Worm (Caenorhabditis elegans): ENCODE results near the gene pacs-1.

The pacs-1 gene

ce11 chrV:9261492-9261891, 44.4 kb upstream of the pacs-1 start, which contains the start of gene nhr-36:
Gene nhr-36, minus strand, starts transcription at chrV:9261592.
- TF ChIP-seq alr-1 (tag; optimal IDR thresholded peaks at IDR 0.05; ENCODE audit: borderline replicate concordance) (no peak), nhr-47 (tag; optimal IDR thresholded peaks at IDR 0.05) (peak; percentile 32), nhr-71 (tag; optimal IDR thresholded peaks at IDR 0.05) (peak; percentile 36), fkh-8 (tag; optimal IDR thresholded peaks at IDR 0.05) (peak; percentile 24)

ce11 chrV:9260411-9260810, 43.4 kb upstream of the pacs-1 start:
- TF ChIP-seq elt-2 (tag; optimal IDR thresholded peaks at IDR 0.05): no peak
- peak; percentile 68 for TF ChIP-seq sox-4 (tag; optimal IDR thresholded peaks at IDR 0.05)
- peak; percentile 43 for TF ChIP-seq nhr-47 (tag; optimal IDR thresholded peaks at IDR 0.05)
- TF ChIP-seq C34B4.2 (tag; optimal IDR thresholded peaks at IDR 0.05): no peak
- no peak for TF ChIP-seq mef-2 (tag; optimal IDR thresholded peaks at IDR 0.05)
- no peak for TF ChIP-seq nhr-237 (tag; optimal IDR thresholded peaks at IDR 0.05)
- no peak for TF ChIP-seq nhr-76 (tag; optimal IDR thresholded peaks at IDR 0.05)
- peak; percentile 60 for TF ChIP-seq pax-3 (tag; optimal IDR thresholded peaks at IDR 0.05)
- TF ChIP-seq ceh-88 (GFP tag; IDR thresholded peaks at IDR 0.05): no peak
- TF ChIP-seq dsc-1 (tag; optimal IDR thresholded peaks at IDR 0.05): peak; percentile 73
- peak; percentile 12 for TF ChIP-seq swsn-7 (tag; optimal IDR thresholded peaks at IDR 0.05)
- TF ChIP-seq hpl-2 (GFP tag; optimal IDR thresholded peaks at IDR 0.05): no peak
- no peak for TF ChIP-seq ztf-4 (tag; optimal IDR thresholded peaks at IDR 0.05)
- TF ChIP-seq hlh-4 (tag; optimal IDR thresholded peaks at IDR 0.05): peak; percentile 58
- TF ChIP-seq fkh-8 (tag; optimal IDR thresholded peaks at IDR 0.05): peak; percentile 84
- TF ChIP-seq isw-1 (GFP tag; IDR thresholded peaks at IDR 0.05): no peak
- TF ChIP-seq nhr-84 (tag; optimal IDR thresholded peaks at IDR 0.05): no peak
- no peak for TF ChIP-seq C04F5.9 (tag; optimal IDR thresholded peaks at IDR 0.05)
- no peak for TF ChIP-seq aha-1 (tag; optimal IDR thresholded peaks at IDR 0.05)
- no peak for TF ChIP-seq unc-98 (GFP tag; IDR thresholded peaks at IDR 0.05)
- TF ChIP-seq elt-3 (tag; optimal IDR thresholded peaks at IDR 0.05): no peak
- TF ChIP-seq nhr-71 (tag; optimal IDR thresholded peaks at IDR 0.05): peak; percentile 80
- TF ChIP-seq nhr-11 (tag; optimal IDR thresholded peaks at IDR 0.05): no peak

- TF ChIP-seq C04F5.9 (tag; optimal IDR thresholded peaks at IDR 0.05) (no peak), ztf-11 (tag; optimal IDR thresholded peaks at IDR 0.05) (no peak), nhr-84 (tag; optimal IDR thresholded peaks at IDR 0.05) (no peak), aha-1 (tag; optimal IDR thresholded peaks at IDR 0.05) (no peak), rnt-1 (tag; optimal IDR thresholded peaks at IDR 0.05) (no peak), nhr-85 (tag) (no peak)
Measured at ce11 chrV:9257467-9257866, 40.4 kb upstream of the pacs-1 start, which contains the start of gene F07C3.16. Gene F07C3.16, minus strand, starts transcription at chrV:9257567.

- no peak for TF ChIP-seq mdl-1 (tag; optimal IDR thresholded peaks at IDR 0.05)
- TF ChIP-seq lin-13 (GFP tag; optimal IDR thresholded peaks at IDR 0.05): no peak
- no peak for TF ChIP-seq lin-39 (tag; optimal IDR thresholded peaks at IDR 0.05)
- TF ChIP-seq unc-30 (tag; optimal IDR thresholded peaks at IDR 0.05): no peak
- no peak for TF ChIP-seq Y116A8C.19 (tag; optimal IDR thresholded peaks at IDR 0.05; ENCODE audit: borderline replicate concordance)
- no peak for TF ChIP-seq efl-1 (optimal IDR thresholded peaks at IDR 0.05)
- peak in 1 of 2 experiments; percentile 81 for TF ChIP-seq efl-1 (GFP tag; optimal IDR thresholded peaks at IDR 0.05 in 1 of 2)
- TF ChIP-seq lin-35 (GFP tag; optimal IDR thresholded peaks at IDR 0.05): peak in 1 of 2 experiments; percentile 16
- no peak for TF ChIP-seq hlh-17 (GFP tag; optimal IDR thresholded peaks at IDR 0.05; ENCODE audit: borderline replicate concordance)
- TF ChIP-seq efl-3 (GFP tag; optimal IDR thresholded peaks at IDR 0.05): no peak
- TF ChIP-seq nhr-20 (tag; optimal IDR thresholded peaks at IDR 0.05): peak; percentile 36
- no peak for TF ChIP-seq pax-3 (tag; optimal IDR thresholded peaks at IDR 0.05)
- TF ChIP-seq grh-1 (GFP tag; IDR thresholded peaks at IDR 0.05): no peak
- TF ChIP-seq lin-14 (GFP tag; optimal IDR thresholded peaks at IDR 0.05): peak; percentile 37
- TF ChIP-seq elt-2 (tag; optimal IDR thresholded peaks at IDR 0.05): peak; percentile 72
Measured at ce11 chrV:9255480-9255879, 38.4 kb upstream of the pacs-1 start.

Data from whole organism, L1 larva.